Worm (Caenorhabditis elegans) whole organism, early embryonic: ENCODE results near the gene T05C1.3.

Experiments used
- ama-1 ChIP-seq: fragments of 150-350 bp; optimal IDR thresholded peaks from 2 replicates; lab custom pipeline; 2014
- ceh-36 ChIP-seq: sonication (generic microtip); optimal IDR thresholded peaks from 2 replicates; lab custom pipeline; 2016; ENCODE audit warnings: missing genetic modification characterization, inconsistent platforms, missing compliant biosample characterization
- ets-7 ChIP-seq: sonication (generic microtip); optimal IDR thresholded peaks from 2 replicates; lab custom pipeline; 2016; ENCODE audit warnings: missing genotype, missing genetic modification characterization, missing compliant biosample characterization
- flt-1 ChIP-seq: fragments of 200-800 bp; sonication (Bioruptor generic); IDR thresholded peaks from 2 replicates; pipeline ENCODE4 v1.3.6; 2022; ENCODE audit warnings: missing genetic modification characterization, missing compliant biosample characterization
- scrt-1 ChIP-seq: fragments of 200-800 bp; sonication (Bioruptor generic); IDR thresholded peaks from 2 replicates; pipeline ENCODE4 v1.3.6; 2022; ENCODE audit warnings: missing genetic modification characterization, missing compliant biosample characterization
- sea-1 ChIP-seq: fragments of 200-800 bp; sonication (Bioruptor generic); conservative IDR thresholded peaks from 2 replicates; pipeline ENCODE4 v1.3.6; 2022; ENCODE audit warnings: missing genetic modification characterization, missing compliant biosample characterization
- tbx-37 ChIP-seq: fragments of 200-800 bp; sonication (Bioruptor generic); conservative IDR thresholded peaks from 2 replicates; pipeline ENCODE4 v1.3.6; 2022; ENCODE audit warnings: missing genetic modification reagents, missing genetic modification characterization, missing compliant biosample characterization

- no peak for TF ChIP-seq tbx-37 (GFP tag; lab: Robert Waterston, UW)
- no peak for TF ChIP-seq sea-1 (GFP tag; lab: Robert Waterston, UW)
- TF ChIP-seq ceh-36 = no peak
- TF ChIP-seq ama-1 (lab: Kevin White, UChicago) = no peak
- TF ChIP-seq scrt-1 (GFP tag; lab: Robert Waterston, UW) = no peak
- TF ChIP-seq ets-7 (tag; lab: Kevin White, UChicago) = no peak
- no peak for TF ChIP-seq flt-1 (GFP tag; lab: Robert Waterston, UW)
Measured at ce11 chrII:4460297-4460696, 28.9 kb downstream of the T05C1.3 start.
